Worm (Caenorhabditis elegans) whole organism, young adult: ENCODE data around the gene srg-50.

ENCODE experiments used
- B0035.1 ChIP-seq: sonication (generic microtip); optimal IDR thresholded peaks from 2 replicates; lab custom pipeline; 2016; ENCODE audit warnings: missing genetic modification characterization, mild to moderate bottlenecking, missing compliant biosample characterization, missing genotype, missing genetic modification reagents
- C06A6.2 ChIP-seq: fragments of 200-800 bp; sonication (Bioruptor generic); conservative IDR thresholded peaks from 2 replicates; pipeline ENCODE4 v1.3.6; 2022; ENCODE audit warnings: missing genetic modification characterization, missing compliant biosample characterization
- D2030.7 ChIP-seq: fragments of 200-800 bp; sonication (Bioruptor generic); IDR thresholded peaks from 2 replicates; pipeline ENCODE4 v1.3.6; 2022; ENCODE audit warnings: missing genetic modification reagents, missing genetic modification characterization, missing compliant biosample characterization
- F23B12.7 ChIP-seq: sonication (generic microtip); optimal IDR thresholded peaks from 2 replicates; lab custom pipeline; 2017; ENCODE audit warnings: missing genetic modification characterization, mild to moderate bottlenecking, missing compliant biosample characterization, antibody characterized with exemption, moderate library complexity; ENCODE audit not compliant: insufficient read depth
- F33H1.4 ChIP-seq: fragments of 200-800 bp; sonication (Bioruptor generic); IDR thresholded peaks from 2 replicates; pipeline ENCODE4 v1.3.6; 2022; ENCODE audit warnings: missing genetic modification reagents, missing genetic modification characterization, missing compliant biosample characterization
- F55B11.4 ChIP-seq: sonication (generic microtip); optimal IDR thresholded peaks from 2 replicates; lab custom pipeline; 2016; ENCODE audit warnings: missing compliant biosample characterization, missing genetic modification characterization, borderline replicate concordance; ENCODE audit not compliant: insufficient read depth
- K11D2.4 ChIP-seq: fragments of 200-800 bp; sonication (Bioruptor generic); IDR thresholded peaks from 2 replicates; pipeline ENCODE4 v1.3.6; 2022; ENCODE audit warnings: missing genetic modification reagents, missing genetic modification characterization, missing compliant biosample characterization
- K12H6.12 ChIP-seq: fragments of 200-800 bp; sonication (Bioruptor generic); optimal IDR thresholded peaks from 2 replicates; lab custom pipeline; 2018; ENCODE audit warnings: mild to moderate bottlenecking, missing genetic modification characterization, missing compliant biosample characterization
- Y67H2A.10 ChIP-seq: fragments of 200-800 bp; sonication (Bioruptor generic); conservative IDR thresholded peaks from 2 replicates; pipeline ENCODE4 v1.3.6; 2022; ENCODE audit warnings: missing genetic modification reagents, missing genetic modification characterization, missing compliant biosample characterization
- akir-1 ChIP-seq: fragments of 200-800 bp; sonication (Bioruptor generic); optimal IDR thresholded peaks from 2 replicates; lab custom pipeline; 2018; ENCODE audit warnings: mild to moderate bottlenecking, missing genetic modification characterization, moderate library complexity, missing compliant biosample characterization
- ama-1 ChIP-seq, 3 experiments: fragments of 150-350 bp in 1 of 3; sonication (generic microtip) in 2 of 3; optimal IDR thresholded peaks; 2 replicates each; lab custom pipeline; 2014 to 2018; ENCODE audit warnings: missing biosample characterization in 2 of 3, missing genetic modification characterization in 2 of 3, missing genetic modification reagents in 2 of 3
- atf-7 ChIP-seq: sonication (generic microtip); optimal IDR thresholded peaks from 2 replicates; lab custom pipeline; 2017; ENCODE audit warnings: mild to moderate bottlenecking, missing genetic modification characterization, missing compliant biosample characterization
- ceh-100 ChIP-seq: fragments of 200-800 bp; sonication (Bioruptor generic); IDR thresholded peaks from 2 replicates; pipeline ENCODE4 v1.3.6; 2022; ENCODE audit warnings: missing genetic modification reagents, missing genetic modification characterization, missing compliant biosample characterization
- ceh-40 ChIP-seq: fragments of 200-800 bp; sonication (Bioruptor generic); IDR thresholded peaks from 2 replicates; pipeline ENCODE4 v1.3.6; 2022; ENCODE audit warnings: missing genetic modification characterization, missing compliant biosample characterization
- chd-7 ChIP-seq: sonication (generic microtip); optimal IDR thresholded peaks from 2 replicates; lab custom pipeline; 2016; ENCODE audit warnings: mild to moderate bottlenecking, missing genetic modification characterization, moderate library complexity, missing compliant biosample characterization
- die-1 ChIP-seq: sonication (generic microtip); optimal IDR thresholded peaks from 2 replicates; lab custom pipeline; 2016; ENCODE audit warnings: missing genotype, mild to moderate bottlenecking, missing genetic modification characterization, missing compliant biosample characterization
- dpff-1 ChIP-seq: sonication (generic microtip); optimal IDR thresholded peaks from 2 replicates; lab custom pipeline; 2017; ENCODE audit warnings: mild to moderate bottlenecking, missing genetic modification characterization, missing compliant biosample characterization
- egl-44 ChIP-seq: fragments of 200-800 bp; sonication (Bioruptor generic); IDR thresholded peaks from 2 replicates; pipeline ENCODE4 v1.3.6; 2022; ENCODE audit warnings: missing genetic modification reagents, missing genetic modification characterization, missing compliant biosample characterization
- egrh-3 ChIP-seq: fragments of 200-800 bp; sonication (Bioruptor generic); IDR thresholded peaks from 2 replicates; pipeline ENCODE4 v1.3.6; 2022; ENCODE audit warnings: missing genetic modification reagents, missing genetic modification characterization, missing compliant biosample characterization
- ets-4 ChIP-seq: fragments of 200-800 bp; sonication (Bioruptor generic); optimal IDR thresholded peaks from 2 replicates; lab custom pipeline; 2018; ENCODE audit warnings: mild to moderate bottlenecking, missing genetic modification characterization, missing compliant biosample characterization
- him-1 ChIP-seq: sonication (generic microtip); optimal IDR thresholded peaks from 2 replicates; lab custom pipeline; 2016; ENCODE audit warnings: missing genotype, missing genetic modification reagents, missing genetic modification characterization, missing compliant biosample characterization
- hlh-12 ChIP-seq: sonication (generic microtip); optimal IDR thresholded peaks from 2 replicates; lab custom pipeline; 2016; ENCODE audit warnings: missing genetic modification characterization, missing compliant biosample characterization
- let-526 ChIP-seq: fragments of 200-800 bp; sonication (Bioruptor generic); IDR thresholded peaks from 2 replicates; pipeline ENCODE4 v1.3.6; 2022; ENCODE audit warnings: missing genetic modification reagents, missing genetic modification characterization, missing compliant biosample characterization
- let-607 ChIP-seq, 2 experiments: fragments of 200-800 bp in 1 of 2; sonication (Bioruptor generic) in 1 of 2; sonication (generic microtip) in 1 of 2; optimal IDR thresholded peaks; 2 replicates each; lab custom pipeline; 2016 to 2018; ENCODE audit warnings: mild to moderate bottlenecking in 2 of 2, missing compliant biosample characterization in 2 of 2, missing genetic modification characterization in 2 of 2, moderate library complexity in 2 of 2, missing genotype in 1 of 2
- lin-35 ChIP-seq, 3 experiments: fragments of 150-350 bp in 2 of 3; sonication (generic microtip) in 1 of 3; optimal IDR thresholded peaks; 2 replicates each; lab custom pipeline; 2014 to 2018; ENCODE audit warnings: missing biosample characterization in 3 of 3, missing genetic modification characterization in 3 of 3, missing genetic modification reagents in 3 of 3
- lin-40 ChIP-seq: sonication (generic microtip); optimal IDR thresholded peaks from 2 replicates; lab custom pipeline; 2016; ENCODE audit warnings: missing genetic modification characterization, mild to moderate bottlenecking, missing compliant biosample characterization, missing genotype, missing genetic modification reagents
- lir-1 ChIP-seq: fragments of 200-800 bp; sonication (Bioruptor generic); conservative IDR thresholded peaks from 2 replicates; pipeline ENCODE4 v1.3.6; 2022; ENCODE audit warnings: missing genetic modification reagents, missing genetic modification characterization, missing compliant biosample characterization
- lsl-1 ChIP-seq: fragments of 200-800 bp; sonication (Bioruptor generic); optimal IDR thresholded peaks from 2 replicates; lab custom pipeline; 2018; ENCODE audit warnings: mild to moderate bottlenecking, missing genetic modification characterization, moderate library complexity, missing compliant biosample characterization
- madf-3 ChIP-seq: fragments of 200-800 bp; sonication (Bioruptor generic); IDR thresholded peaks from 2 replicates; pipeline ENCODE4 v1.3.6; 2022; ENCODE audit warnings: missing genetic modification reagents, missing genetic modification characterization, missing compliant biosample characterization
- madf-8 ChIP-seq: fragments of 200-800 bp; sonication (Bioruptor generic); conservative IDR thresholded peaks from 2 replicates; pipeline ENCODE4 v1.3.6; 2022; ENCODE audit warnings: missing genetic modification reagents, missing genetic modification characterization, missing compliant biosample characterization
- mcd-1 ChIP-seq: fragments of 200-800 bp; sonication (Bioruptor generic); IDR thresholded peaks from 2 replicates; pipeline ENCODE4 v1.3.6; 2022; ENCODE audit warnings: missing genetic modification reagents, missing genetic modification characterization, missing compliant biosample characterization
- mel-28 ChIP-seq: sonication (generic microtip); optimal IDR thresholded peaks from 2 replicates; lab custom pipeline; 2016; ENCODE audit warnings: borderline replicate concordance, mild to moderate bottlenecking, missing genetic modification characterization, missing compliant biosample characterization
- mes-4 ChIP-seq: sonication (generic microtip); optimal IDR thresholded peaks from 2 replicates; lab custom pipeline; 2016; ENCODE audit warnings: missing genotype, missing genetic modification characterization, missing compliant biosample characterization
- nfya-1 ChIP-seq: sonication (generic microtip); optimal IDR thresholded peaks from 2 replicates; lab custom pipeline; 2017; ENCODE audit warnings: antibody characterized with exemption, missing compliant biosample characterization, missing genetic modification characterization, borderline replicate concordance; ENCODE audit not compliant: insufficient read depth
- nhr-90 ChIP-seq: sonication (generic microtip); optimal IDR thresholded peaks from 2 replicates; lab custom pipeline; 2016; ENCODE audit warnings: missing genotype, mild to moderate bottlenecking, missing genetic modification characterization, missing compliant biosample characterization
- pbrm-1 ChIP-seq: fragments of 200-800 bp; sonication (Bioruptor generic); IDR thresholded peaks from 2 replicates; pipeline ENCODE4 v1.3.6; 2022; ENCODE audit warnings: missing genetic modification reagents, missing genetic modification characterization, missing compliant biosample characterization
- rcor-1 ChIP-seq: fragments of 200-800 bp; sonication (Bioruptor generic); IDR thresholded peaks from 2 replicates; pipeline ENCODE4 v1.3.6; 2022; ENCODE audit warnings: missing genetic modification reagents, missing genetic modification characterization, missing compliant biosample characterization
- rec-8 ChIP-seq, 2 experiments: sonication (generic microtip); optimal IDR thresholded peaks; 2 replicates each; lab custom pipeline; 2016; ENCODE audit warnings: mild to moderate bottlenecking in 2 of 2, missing genetic modification characterization in 2 of 2, missing genetic modification reagents in 2 of 2, missing genotype in 2 of 2, missing biosample characterization in 1 of 2, missing compliant biosample characterization in 1 of 2, moderate library complexity in 1 of 2
- repo-1 ChIP-seq: sonication (generic microtip); optimal IDR thresholded peaks from 2 replicates; lab custom pipeline; 2017; ENCODE audit warnings: mild to moderate bottlenecking, missing genetic modification characterization, missing compliant biosample characterization
- rpc-1 ChIP-seq, 2 experiments: fragments of 150-350 bp in 1 of 2; sonication (generic microtip) in 1 of 2; optimal IDR thresholded peaks; 2 replicates each; lab custom pipeline; 2014 to 2018; ENCODE audit warnings: missing biosample characterization in 1 of 2, missing genetic modification characterization in 1 of 2, missing genetic modification reagents in 1 of 2, missing genotype in 1 of 2
- snpc-1.1 ChIP-seq: sonication (generic microtip); optimal IDR thresholded peaks from 2 replicates; lab custom pipeline; 2017; ENCODE audit warnings: missing genetic modification characterization, mild to moderate bottlenecking, missing compliant biosample characterization, antibody characterized with exemption, moderate library complexity, missing genotype, missing genetic modification reagents; ENCODE audit not compliant: insufficient read depth
- tlf-1 ChIP-seq: fragments of 200-800 bp; sonication (Bioruptor generic); optimal IDR thresholded peaks from 2 replicates; lab custom pipeline; 2018; ENCODE audit warnings: mild to moderate bottlenecking, missing genetic modification characterization, missing compliant biosample characterization
- unc-62 ChIP-seq: fragments of 150-350 bp; optimal IDR thresholded peaks from 2 replicates; lab custom pipeline; 2014; ENCODE audit warnings: missing biosample characterization, missing genetic modification reagents, missing genetic modification characterization
- xnd-1 ChIP-seq: sonication (generic microtip); optimal IDR thresholded peaks from 2 replicates; lab custom pipeline; 2016; ENCODE audit warnings: missing genotype, missing genetic modification reagents, missing genetic modification characterization, missing compliant biosample characterization
- ztf-22 ChIP-seq: fragments of 200-800 bp; sonication (Bioruptor generic); optimal IDR thresholded peaks from 2 replicates; lab custom pipeline; 2018; ENCODE audit warnings: mild to moderate bottlenecking, missing genetic modification characterization, moderate library complexity, missing compliant biosample characterization
- ztf-25 ChIP-seq: fragments of 200-800 bp; sonication (Bioruptor generic); IDR thresholded peaks from 2 replicates; pipeline ENCODE4 v1.3.6; 2022; ENCODE audit warnings: missing genetic modification reagents, missing genetic modification characterization, missing compliant biosample characterization
- ztf-26 ChIP-seq: sonication (generic microtip); optimal IDR thresholded peaks from 2 replicates; lab custom pipeline; 2017; ENCODE audit warnings: missing genetic modification characterization, missing compliant biosample characterization

srg-50 gene

ce11 chrIV:7047762-7048178 is 27.2 kb downstream of the srg-50 start (continued):
- TF ChIP-seq rec-8 (tag; optimal IDR thresholded peaks at IDR 0.05; lab: Kevin White, UChicago): no peak
- no peak for TF ChIP-seq dpff-1 (tag; lab: Kevin White, UChicago)
- TF ChIP-seq lir-1 (GFP tag; lab: Robert Waterston, UW): no peak
- peak; percentile 74 for TF ChIP-seq lin-40 (tag; lab: Kevin White, UChicago)
- no peak for TF ChIP-seq tlf-1 (GFP tag; lab: Kevin White, UChicago)
- no peak for TF ChIP-seq him-1 (tag; lab: Kevin White, UChicago)
- TF ChIP-seq mcd-1 (GFP tag; lab: Robert Waterston, UW): no peak
- no peak for TF ChIP-seq xnd-1 (tag; lab: Kevin White, UChicago)
- TF ChIP-seq Y67H2A.10 (GFP tag; lab: Robert Waterston, UW): no peak
- TF ChIP-seq lsl-1 (GFP tag; lab: Kevin White, UChicago): no peak
- no peak for TF ChIP-seq K12H6.12 (tag; lab: Kevin White, UChicago)
- TF ChIP-seq egl-44 (GFP tag; lab: Robert Waterston, UW): 0 out of 2 replicates have a peak, but pooled peaks have one; percentile 8
- TF ChIP-seq lin-35 (GFP tag; optimal IDR thresholded peaks at IDR 0.05; lab: Kevin White, UChicago): no peak
- no peak for TF ChIP-seq rpc-1 (optimal IDR thresholded peaks at IDR 0.05; lab: Kevin White, UChicago)
- TF ChIP-seq rpc-1 (tag; optimal IDR thresholded peaks at IDR 0.05; lab: Kevin White, UChicago): no peak
- TF ChIP-seq mes-4 (tag; lab: Kevin White, UChicago): no peak
- TF ChIP-seq ceh-40: no peak
- no peak for TF ChIP-seq madf-3 (GFP tag; lab: Robert Waterston, UW)
- no peak for TF ChIP-seq F23B12.7 (tag; lab: Kevin White, UChicago)
- no peak for TF ChIP-seq F33H1.4
- no peak for TF ChIP-seq B0035.1 (tag; lab: Kevin White, UChicago)
- TF ChIP-seq mel-28 (tag; lab: Kevin White, UChicago): no peak
- no peak for TF ChIP-seq die-1 (tag; lab: Kevin White, UChicago)
- no peak for TF ChIP-seq unc-62 (GFP tag; lab: Kevin White, UChicago)
- TF ChIP-seq snpc-1.1 (tag; lab: Kevin White, UChicago): no peak
- TF ChIP-seq egrh-3 (GFP tag; lab: Robert Waterston, UW): no peak
- TF ChIP-seq atf-7 (tag; lab: Kevin White, UChicago): peak; percentile 54
- no peak for TF ChIP-seq ztf-25 (GFP tag; lab: Robert Waterston, UW)
- TF ChIP-seq C06A6.2 (GFP tag; lab: Robert Waterston, UW): 0 out of 2 replicates have a peak, but pooled peaks have one; percentile 36
- no peak for TF ChIP-seq ceh-100 (GFP tag; lab: Robert Waterston, UW)
- no peak for TF ChIP-seq pbrm-1 (GFP tag; lab: Robert Waterston, UW)
- TF ChIP-seq rcor-1 (GFP tag; lab: Robert Waterston, UW): no peak
- peak; percentile 3 to 43 for TF ChIP-seq let-607 (tag; optimal IDR thresholded peaks at IDR 0.05; lab: Kevin White, UChicago)
- TF ChIP-seq akir-1 (GFP tag; lab: Kevin White, UChicago): no peak
- no peak for TF ChIP-seq D2030.7 (GFP tag; lab: Robert Waterston, UW)
- TF ChIP-seq nhr-90 (tag; lab: Kevin White, UChicago): peak; percentile 5
- peak; percentile 39; the same call in 1 of the 2 replicates for TF ChIP-seq K11D2.4 (GFP tag; lab: Robert Waterston, UW)
- TF ChIP-seq let-526 (GFP tag; lab: Robert Waterston, UW): peak; percentile 6; the same call in 1 of the 2 replicates
- peak; percentile 75 for TF ChIP-seq ztf-22 (GFP tag; lab: Kevin White, UChicago)
- TF ChIP-seq nfya-1 (tag; lab: Kevin White, UChicago): no peak
- peak; percentile 62 for TF ChIP-seq ama-1 (optimal IDR thresholded peaks at IDR 0.05; lab: Kevin White, UChicago)
- TF ChIP-seq ama-1 (GFP tag; optimal IDR thresholded peaks at IDR 0.05; lab: Kevin White, UChicago): no peak
- peak; percentile 26 for TF ChIP-seq repo-1 (tag; lab: Kevin White, UChicago)
- no peak for TF ChIP-seq hlh-12
- peak; percentile 62 for TF ChIP-seq ztf-26 (tag; lab: Kevin White, UChicago)
- TF ChIP-seq ets-4 (GFP tag; lab: Kevin White, UChicago): no peak
- TF ChIP-seq chd-7: peak; percentile 83
- no peak for TF ChIP-seq F55B11.4
- TF ChIP-seq madf-8 (GFP tag; lab: Robert Waterston, UW): no peak
